Fruit fly (Drosophila melanogaster): Measurements from ENCODE around the gene Lgr3.

DNA sequence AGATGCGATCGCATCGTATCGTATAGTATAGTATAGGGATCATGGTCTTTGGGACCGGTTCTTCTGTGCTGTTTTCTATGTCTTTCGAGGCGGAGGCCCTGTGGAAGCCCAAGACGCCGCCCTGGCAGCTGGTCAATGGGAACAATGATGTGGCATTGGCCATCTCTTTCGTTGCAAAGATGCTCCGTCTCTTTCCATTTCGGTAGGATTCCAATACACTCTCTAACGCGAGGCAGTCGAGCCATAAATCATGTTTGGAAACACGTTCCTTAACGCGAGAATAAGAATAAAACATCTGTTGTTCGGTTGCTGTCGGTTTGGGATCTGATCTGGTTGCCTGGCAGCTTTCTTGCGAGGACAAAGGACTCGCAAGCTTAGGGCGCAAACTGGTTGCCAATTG is 37.0 kb upstream of the Lgr3 start:
- TF ChIP-seq CG12768 (GFP tag; optimal IDR thresholded peaks at IDR 0.05) (no peak), pad (GFP tag; optimal IDR thresholded peaks at IDR 0.05) (no peak)

Data from whole organism, adult.